Worm (Caenorhabditis elegans) whole organism, mixed stage, embryonic: ENCODE measurements around the gene asns-2.

Experiments
- M03D4.4 ChIP-seq: sonication (generic microtip); optimal IDR thresholded peaks from 2 replicates; lab custom pipeline; 2017; ENCODE audit warnings: mild to moderate bottlenecking, missing genetic modification characterization, missing compliant biosample characterization
- bed-3 ChIP-seq: fragments of 200-800 bp; sonication (Bioruptor generic); optimal IDR thresholded peaks from 3 replicates; lab custom pipeline; 2018; ENCODE audit warnings: mild to moderate bottlenecking, missing genetic modification characterization, moderate library complexity, missing compliant biosample characterization
- blmp-1 ChIP-seq: fragments of 150-350 bp; optimal IDR thresholded peaks from 2 replicates; lab custom pipeline; 2014; ENCODE audit warnings: missing biosample characterization, missing genetic modification characterization
- ceh-39 ChIP-seq: fragments of 150-350 bp; optimal IDR thresholded peaks from 2 replicates; lab custom pipeline; 2014; ENCODE audit warnings: missing biosample characterization, missing genetic modification characterization
- ceh-83 ChIP-seq: fragments of 200-800 bp; sonication (Bioruptor generic); optimal IDR thresholded peaks from 2 replicates; lab custom pipeline; 2018; ENCODE audit warnings: mild to moderate bottlenecking, missing genetic modification characterization, missing compliant biosample characterization
- ces-1 ChIP-seq: fragments of 150-350 bp; optimal IDR thresholded peaks from 2 replicates; lab custom pipeline; 2014; ENCODE audit warnings: missing biosample characterization, missing genetic modification reagents, missing genetic modification characterization
- cnd-1 ChIP-seq: fragments of 200-800 bp; sonication (Bioruptor generic); optimal IDR thresholded peaks from 2 replicates; lab custom pipeline; 2018; ENCODE audit warnings: mild to moderate bottlenecking, missing genetic modification characterization, missing compliant biosample characterization
- elt-1 ChIP-seq: sonication (generic microtip); optimal IDR thresholded peaks from 2 replicates; lab custom pipeline; 2017; ENCODE audit warnings: missing genetic modification characterization, mild to moderate bottlenecking, missing compliant biosample characterization, antibody characterized with exemption, moderate library complexity, borderline replicate concordance; ENCODE audit not compliant: insufficient read depth
- elt-3 ChIP-seq: fragments of 150-350 bp; optimal IDR thresholded peaks from 2 replicates; lab custom pipeline; 2014; ENCODE audit warnings: missing biosample characterization, missing genetic modification characterization
- flh-1 ChIP-seq: fragments of 200-800 bp; sonication (Bioruptor generic); optimal IDR thresholded peaks from 2 replicates; lab custom pipeline; 2018; ENCODE audit warnings: mild to moderate bottlenecking, missing genetic modification characterization, moderate library complexity, missing compliant biosample characterization
- hlh-1 ChIP-seq: fragments of 150-350 bp; optimal IDR thresholded peaks from 2 replicates; lab custom pipeline; 2014; ENCODE audit warnings: missing biosample characterization, missing genetic modification reagents, missing genetic modification characterization
- lin-32 ChIP-seq: fragments of 200-800 bp; sonication (Bioruptor generic); optimal IDR thresholded peaks from 2 replicates; lab custom pipeline; 2018; ENCODE audit warnings: mild to moderate bottlenecking, missing genetic modification characterization, missing compliant biosample characterization
- mab-5 ChIP-seq: fragments of 150-350 bp; optimal IDR thresholded peaks from 2 replicates; lab custom pipeline; 2014; ENCODE audit warnings: missing biosample characterization, missing genetic modification characterization
- mls-2 ChIP-seq: sonication (generic microtip); optimal IDR thresholded peaks from 2 replicates; lab custom pipeline; 2016; ENCODE audit warnings: mild to moderate bottlenecking, missing genetic modification characterization, moderate library complexity, missing compliant biosample characterization
- nhr-12 ChIP-seq: fragments of 150-350 bp; optimal IDR thresholded peaks from 2 replicates; lab custom pipeline; 2014; ENCODE audit warnings: missing biosample characterization, missing genetic modification characterization
- nhr-2 ChIP-seq: fragments of 150-350 bp; optimal IDR thresholded peaks from 2 replicates; lab custom pipeline; 2014; ENCODE audit warnings: missing biosample characterization, missing genetic modification characterization
- nhr-237 ChIP-seq: fragments of 150-350 bp; optimal IDR thresholded peaks from 2 replicates; lab custom pipeline; 2014; ENCODE audit warnings: missing biosample characterization, missing genetic modification characterization
- nhr-28 ChIP-seq: fragments of 150-350 bp; optimal IDR thresholded peaks from 2 replicates; lab custom pipeline; 2014; ENCODE audit warnings: missing biosample characterization, missing genetic modification characterization
- nhr-76 ChIP-seq: sonication (generic microtip); optimal IDR thresholded peaks from 2 replicates; lab custom pipeline; 2017; ENCODE audit warnings: missing biosample characterization, missing genetic modification characterization
- pha-4 ChIP-seq: fragments of 150-350 bp; optimal IDR thresholded peaks from 2 replicates; lab custom pipeline; 2018; ENCODE audit warnings: missing biosample characterization, missing genetic modification reagents, missing genetic modification characterization
- sem-2 ChIP-seq: fragments of 200-800 bp; sonication (Bioruptor generic); optimal IDR thresholded peaks from 2 replicates; lab custom pipeline; 2018; ENCODE audit warnings: mild to moderate bottlenecking, missing genetic modification characterization, missing compliant biosample characterization
- snpc-4 ChIP-seq: fragments of 150-350 bp; optimal IDR thresholded peaks from 2 replicates; lab custom pipeline; 2014; ENCODE audit warnings: missing biosample characterization, missing genetic modification characterization
- sptf-1 ChIP-seq: sonication (generic microtip); optimal IDR thresholded peaks from 2 replicates; lab custom pipeline; 2017; ENCODE audit warnings: mild to moderate bottlenecking, missing genetic modification characterization, moderate library complexity, missing compliant biosample characterization
- tbx-8 ChIP-seq: fragments of 200-800 bp; sonication (Bioruptor generic); optimal IDR thresholded peaks from 2 replicates; lab custom pipeline; 2018; ENCODE audit warnings: mild to moderate bottlenecking, missing genetic modification characterization, moderate library complexity, missing compliant biosample characterization
- unc-120 ChIP-seq: sonication (generic microtip); optimal IDR thresholded peaks from 2 replicates; lab custom pipeline; 2017; ENCODE audit warnings: missing genetic modification characterization, missing compliant biosample characterization; ENCODE audit not compliant: poor library complexity, severe bottlenecking
- unc-39 ChIP-seq: fragments of 150-350 bp; optimal IDR thresholded peaks from 2 replicates; lab custom pipeline; 2014; ENCODE audit warnings: missing biosample characterization, missing genetic modification characterization
- unc-62 ChIP-seq: fragments of 150-350 bp; optimal IDR thresholded peaks from 2 replicates; lab custom pipeline; 2014; ENCODE audit warnings: missing biosample characterization, missing genetic modification reagents, missing genetic modification characterization
- zip-8 ChIP-seq: fragments of 150-350 bp; optimal IDR thresholded peaks from 2 replicates; lab custom pipeline; 2014; ENCODE audit warnings: missing biosample characterization, missing genetic modification characterization
- ztf-11 ChIP-seq: fragments of 150-350 bp; optimal IDR thresholded peaks from 2 replicates; lab custom pipeline; 2014; ENCODE audit warnings: missing biosample characterization, missing genetic modification characterization

The asns-2 gene

ce11 chrX:8714845-8715244 lies 35.9 kb downstream of the asns-2 start:
- no peak for TF ChIP-seq nhr-76 (tag; lab: Kevin White, UChicago)
- TF ChIP-seq blmp-1 (tag; lab: Kevin White, UChicago): no peak
- no peak for TF ChIP-seq unc-120 (tag; lab: Kevin White, UChicago)
- no peak for TF ChIP-seq lin-32
- TF ChIP-seq mab-5: no peak

ce11 chrX:8713754-8714295 lies 36.9 kb downstream of the asns-2 start, which contains the start of gene F53A9.6:
Gene F53A9.6 (minus strand): TSS chrX:8713804.
- TF ChIP-seq tbx-8 (no peak), hlh-1 (tag; lab: Kevin White, UChicago) (no peak), unc-120 (tag; lab: Kevin White, UChicago) (no peak), zip-8 (tag; lab: Kevin White, UChicago) (no peak), nhr-76 (tag; lab: Kevin White, UChicago) (no peak), ceh-39 (tag; lab: Kevin White, UChicago) (no peak), flh-1 (no peak), sptf-1 (tag; lab: Kevin White, UChicago) (no peak), cnd-1 (tag; lab: Kevin White, UChicago) (no peak), nhr-28 (tag; lab: Kevin White, UChicago) (no peak), ztf-11 (tag; lab: Kevin White, UChicago) (no peak), bed-3 (GFP tag; lab: Kevin White, UChicago) (no peak), sem-2 (no peak), nhr-12 (tag; lab: Kevin White, UChicago) (no peak), blmp-1 (tag; lab: Kevin White, UChicago) (no peak)

- TF ChIP-seq ceh-39 (tag; lab: Kevin White, UChicago) (no peak), M03D4.4 (tag; lab: Kevin White, UChicago) (no peak), flh-1 (no peak), nhr-2 (tag; lab: Kevin White, UChicago) (no peak), cnd-1 (tag; lab: Kevin White, UChicago) (no peak), ztf-11 (tag; lab: Kevin White, UChicago) (no peak), nhr-237 (tag; lab: Kevin White, UChicago) (no peak), ces-1 (GFP tag; lab: Kevin White, UChicago) (no peak), unc-62 (GFP tag; lab: Kevin White, UChicago) (no peak), elt-1 (tag; lab: Kevin White, UChicago) (no peak), elt-3 (tag; lab: Kevin White, UChicago) (no peak)
- TF ChIP-seq, all 35 proteins: peak for 0
Observed at ce11 chrX:8712662-8713061, 38.1 kb downstream of the asns-2 start.

ce11 chrX:8711141-8711645 lies 39.5 kb downstream of the asns-2 start, which contains the start of gene F53A9.1:
Gene F53A9.1 (plus strand): TSS chrX:8711595.
- TF ChIP-seq pha-4 (tag; lab: Kevin White, UChicago): no peak
- TF ChIP-seq nhr-28 (tag; lab: Kevin White, UChicago): no peak
- no peak for TF ChIP-seq ceh-83
- no peak for TF ChIP-seq bed-3 (GFP tag; lab: Kevin White, UChicago)
- TF ChIP-seq M03D4.4 (tag; lab: Kevin White, UChicago): no peak
- TF ChIP-seq unc-39 (tag; lab: Kevin White, UChicago): no peak
- no peak for TF ChIP-seq mab-5
- no peak for TF ChIP-seq flh-1
- no peak for TF ChIP-seq snpc-4 (tag; lab: Kevin White, UChicago)
- no peak for TF ChIP-seq mls-2 (tag; lab: Kevin White, UChicago)
- TF ChIP-seq tbx-8: no peak
- TF ChIP-seq nhr-12 (tag; lab: Kevin White, UChicago): no peak
- no peak for TF ChIP-seq ceh-39 (tag; lab: Kevin White, UChicago)

- TF ChIP-seq ceh-39 (tag; lab: Kevin White, UChicago): no peak
- TF ChIP-seq zip-8 (tag; lab: Kevin White, UChicago): peak; percentile 9
- TF ChIP-seq, all 35 proteins: peak for 1
Observed at ce11 chrX:8709424-8709823, 41.3 kb downstream of the asns-2 start, which contains the start of gene kreg-1. Gene kreg-1 (plus strand): TSS chrX:8709764.
